Fruit fly (Drosophila melanogaster) whole organism, adult: ENCODE data around the gene CG1572.

Experiments
- CG11617 ChIP-seq: fragments of 200-800 bp; sonication (Bioruptor generic); optimal IDR thresholded peaks from 2 replicates; lab custom pipeline; 2017; ENCODE audit warnings: mild to moderate bottlenecking, missing biosample characterization, missing genetic modification reagents, missing genetic modification characterization
- CG12768 ChIP-seq: fragments of 200-800 bp; sonication (Bioruptor generic); optimal IDR thresholded peaks from 2 replicates; lab custom pipeline; 2017; ENCODE audit warnings: missing biosample characterization, missing genetic modification characterization, mild to moderate bottlenecking, moderate library complexity, missing genetic modification reagents
- CG14711 ChIP-seq: fragments of 200-800 bp; sonication (Bioruptor generic); optimal IDR thresholded peaks from 2 replicates; lab custom pipeline; 2018; ENCODE audit warnings: missing biosample characterization, mild to moderate bottlenecking, missing genetic modification characterization, moderate library complexity
- CG1620 ChIP-seq: fragments of 200-800 bp; sonication (Bioruptor generic); optimal IDR thresholded peaks from 2 replicates; lab custom pipeline; 2016; ENCODE audit warnings: missing biosample characterization, missing genetic modification characterization
- CG33017 ChIP-seq: fragments of 200-800 bp; sonication (Bioruptor generic); optimal IDR thresholded peaks from 2 replicates; lab custom pipeline; 2018; ENCODE audit warnings: missing biosample characterization, mild to moderate bottlenecking, missing genetic modification characterization, moderate library complexity
- CG5204 ChIP-seq: fragments of 200-800 bp; sonication (Bioruptor generic); optimal IDR thresholded peaks from 2 replicates; lab custom pipeline; 2016; ENCODE audit warnings: missing biosample characterization, missing genetic modification characterization
- CG7045 ChIP-seq: fragments of 200-800 bp; sonication (Bioruptor generic); optimal IDR thresholded peaks from 2 replicates; lab custom pipeline; 2017; ENCODE audit warnings: missing biosample characterization, mild to moderate bottlenecking, missing genetic modification characterization
- CG7101 ChIP-seq: fragments of 200-800 bp; sonication (Bioruptor generic); optimal IDR thresholded peaks from 2 replicates; lab custom pipeline; 2018; ENCODE audit warnings: missing biosample characterization, mild to moderate bottlenecking, missing genetic modification characterization, moderate library complexity
- Clk ChIP-seq: fragments of 200-800 bp; sonication (Bioruptor generic); optimal IDR thresholded peaks from 2 replicates; lab custom pipeline; 2017; ENCODE audit warnings: missing biosample characterization, missing genetic modification characterization
- Crg-1 ChIP-seq: fragments of 200-800 bp; sonication (Bioruptor generic); optimal IDR thresholded peaks from 2 replicates; lab custom pipeline; 2016; ENCODE audit warnings: missing biosample characterization, missing genetic modification characterization
- Hr96 ChIP-seq: fragments of 200-800 bp; sonication (Bioruptor generic); optimal IDR thresholded peaks from 2 replicates; lab custom pipeline; 2016; ENCODE audit warnings: missing biosample characterization, missing genetic modification characterization
- Mnt ChIP-seq: fragments of 200-800 bp; sonication (Bioruptor generic); optimal IDR thresholded peaks from 2 replicates; lab custom pipeline; 2016; ENCODE audit warnings: missing biosample characterization, mild to moderate bottlenecking, missing genetic modification characterization
- bab1 ChIP-seq: fragments of 200-800 bp; sonication (Bioruptor generic); optimal IDR thresholded peaks from 3 replicates; lab custom pipeline; 2019; ENCODE audit warnings: missing biosample characterization, mild to moderate bottlenecking, missing genetic modification characterization, moderate library complexity
- cic ChIP-seq: fragments of 200-800 bp; sonication (Bioruptor generic); optimal IDR thresholded peaks from 2 replicates; lab custom pipeline; 2017; ENCODE audit warnings: missing biosample characterization, mild to moderate bottlenecking, missing genetic modification characterization, moderate library complexity
- cnc ChIP-seq, 2 experiments: fragments of >200 bp; optimal IDR thresholded peaks; 2 replicates each; lab custom pipeline; 2017
- kay ChIP-seq: fragments of 200-800 bp; sonication (Bioruptor generic); peaks from one replicate; lab custom pipeline; 2016; ENCODE audit warnings: missing biosample characterization, missing genetic modification characterization, borderline replicate concordance
- ovo ChIP-seq: fragments of 200-800 bp; sonication (Bioruptor generic); optimal IDR thresholded peaks from 2 replicates; lab custom pipeline; 2016; ENCODE audit warnings: missing biosample characterization, missing genetic modification characterization
- pad ChIP-seq: fragments of 200-800 bp; sonication (Bioruptor generic); optimal IDR thresholded peaks from 3 replicates; lab custom pipeline; 2017; ENCODE audit warnings: missing biosample characterization, missing genetic modification characterization, mild to moderate bottlenecking, moderate library complexity, missing genetic modification reagents
- tj ChIP-seq: fragments of 200-800 bp; sonication (Bioruptor generic); optimal IDR thresholded peaks from 3 replicates; lab custom pipeline; 2017; ENCODE audit warnings: missing biosample characterization, mild to moderate bottlenecking, missing genetic modification characterization, moderate library complexity
- toe ChIP-seq: fragments of 200-800 bp; sonication (Bioruptor generic); optimal IDR thresholded peaks from 2 replicates; lab custom pipeline; 2016; ENCODE audit warnings: missing biosample characterization, missing genetic modification characterization

CG1572 gene

dm6 chrX:11548701-11549100 is 9.8 kb downstream of the CG1572 start:
- no peak for TF ChIP-seq CG12768 (GFP tag; lab: Kevin White, UChicago)
- TF ChIP-seq CG1620 (GFP tag; lab: Kevin White, UChicago): no peak
- no peak for TF ChIP-seq CG14711
- TF ChIP-seq pad (GFP tag; lab: Kevin White, UChicago): no peak
- no peak for TF ChIP-seq CG33017 (tag; lab: Kevin White, UChicago)
- no peak for TF ChIP-seq cic (GFP tag; lab: Kevin White, UChicago)
- no peak for TF ChIP-seq tj (GFP tag; lab: Kevin White, UChicago)
- TF ChIP-seq bab1 (GFP tag; lab: Kevin White, UChicago): no peak
- TF ChIP-seq Hr96: no peak
- no peak for TF ChIP-seq kay (GFP tag; lab: Kevin White, UChicago)
- no peak for TF ChIP-seq Mnt (GFP tag; lab: Kevin White, UChicago)
- no peak for TF ChIP-seq CG7101
- no peak for TF ChIP-seq CG7045 (GFP tag; lab: Kevin White, UChicago)
- TF ChIP-seq CG5204 (GFP tag; lab: Kevin White, UChicago): no peak
- TF ChIP-seq Clk (GFP tag; lab: Kevin White, UChicago): no peak
- no peak for TF ChIP-seq ovo (GFP tag; lab: Kevin White, UChicago)
- no peak for TF ChIP-seq CG11617 (GFP tag; lab: Kevin White, UChicago)
- TF ChIP-seq toe (GFP tag; lab: Kevin White, UChicago): no peak
- no peak for TF ChIP-seq cnc (optimal IDR thresholded peaks at IDR 0.05; lab: Kevin White, UChicago)
- TF ChIP-seq Crg-1: no peak

- TF ChIP-seq kay (GFP tag; lab: Kevin White, UChicago) (no peak), ovo (GFP tag; lab: Kevin White, UChicago) (no peak), bab1 (GFP tag; lab: Kevin White, UChicago) (no peak), CG11617 (GFP tag; lab: Kevin White, UChicago) (no peak), CG33017 (tag; lab: Kevin White, UChicago) (no peak), CG7045 (GFP tag; lab: Kevin White, UChicago) (no peak), CG1620 (GFP tag; lab: Kevin White, UChicago) (no peak), Crg-1 (no peak), Clk (GFP tag; lab: Kevin White, UChicago) (no peak), CG5204 (GFP tag; lab: Kevin White, UChicago) (no peak), cic (GFP tag; lab: Kevin White, UChicago) (no peak)
Measured at dm6 chrX:11546941-11547340, 11.5 kb downstream of the CG1572 start.

- TF ChIP-seq CG12768 (GFP tag; lab: Kevin White, UChicago) (no peak), Mnt (GFP tag; lab: Kevin White, UChicago) (no peak), CG33017 (tag; lab: Kevin White, UChicago) (no peak), cnc (optimal IDR thresholded peaks at IDR 0.05; lab: Kevin White, UChicago) (no peak), Crg-1 (no peak), cic (GFP tag; lab: Kevin White, UChicago) (no peak), CG7045 (GFP tag; lab: Kevin White, UChicago) (no peak), toe (GFP tag; lab: Kevin White, UChicago) (no peak)
Measured at dm6 chrX:11544951-11545426, 13.5 kb downstream of the CG1572 start.

- TF ChIP-seq Clk (GFP tag; lab: Kevin White, UChicago) (no peak), CG1620 (GFP tag; lab: Kevin White, UChicago) (no peak), CG33017 (tag; lab: Kevin White, UChicago) (no peak), CG12768 (GFP tag; lab: Kevin White, UChicago) (no peak), CG14711 (no peak), CG11617 (GFP tag; lab: Kevin White, UChicago) (no peak), Hr96 (no peak), kay (GFP tag; lab: Kevin White, UChicago) (no peak), cnc (optimal IDR thresholded peaks at IDR 0.05; lab: Kevin White, UChicago) (no peak), Mnt (GFP tag; lab: Kevin White, UChicago) (no peak), bab1 (GFP tag; lab: Kevin White, UChicago) (no peak), toe (GFP tag; lab: Kevin White, UChicago) (no peak), ovo (GFP tag; lab: Kevin White, UChicago) (no peak), cic (GFP tag; lab: Kevin White, UChicago) (no peak), tj (GFP tag; lab: Kevin White, UChicago) (no peak), Crg-1 (no peak)
Measured at dm6 chrX:11544110-11544950, 14.1 kb downstream of the CG1572 start.

DNA sequence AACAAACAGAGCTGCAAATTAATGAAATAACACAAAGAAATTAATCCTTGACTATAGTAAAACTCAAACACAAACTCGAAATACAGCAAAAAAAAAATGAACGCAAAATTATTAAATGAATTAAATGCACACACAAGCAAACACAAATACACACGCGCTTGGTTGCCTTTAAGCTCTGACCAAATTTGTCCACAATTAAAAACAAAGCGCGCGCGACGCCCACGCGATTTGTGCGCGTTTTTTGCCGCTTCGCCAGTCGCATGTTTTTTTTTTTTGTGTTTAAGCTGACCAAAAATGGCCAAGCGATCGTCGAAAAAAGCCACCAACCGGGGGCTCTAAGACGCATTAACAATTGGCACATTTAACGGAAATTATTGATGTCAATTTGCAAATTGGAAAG is 15.1 kb downstream of the CG1572 start:
- TF ChIP-seq Hr96 (no peak), CG12768 (GFP tag; lab: Kevin White, UChicago) (no peak), CG7101 (no peak), kay (GFP tag; lab: Kevin White, UChicago) (no peak), cic (GFP tag; lab: Kevin White, UChicago) (no peak), Clk (GFP tag; lab: Kevin White, UChicago) (no peak), CG33017 (tag; lab: Kevin White, UChicago) (no peak), CG7045 (GFP tag; lab: Kevin White, UChicago) (no peak), CG14711 (no peak), Crg-1 (no peak), toe (GFP tag; lab: Kevin White, UChicago) (no peak), CG5204 (GFP tag; lab: Kevin White, UChicago) (no peak)
